Worm (Caenorhabditis elegans): Measurements from ENCODE around the gene alh-13.

ce11 chrX:12825174-12825573 lies 43.0 kb downstream of the alh-13 start:
- TF ChIP-seq pha-2 (tag; optimal IDR thresholded peaks at IDR 0.05) (no peak), nhr-232 (tag; optimal IDR thresholded peaks at IDR 0.05) (no peak), sdc-2 (tag; optimal IDR thresholded peaks at IDR 0.05) (no peak)
